Worm (Caenorhabditis elegans): ENCODE results near the gene T11F9.10.

ce11 chrV:11443503-11443902, 43.3 kb upstream of the T11F9.10 start, which contains the start of gene F57B7.2:
- TF ChIP-seq him-1 (tag; optimal IDR thresholded peaks at IDR 0.05), result no peak
- no peak for TF ChIP-seq W03F9.2 (tag; optimal IDR thresholded peaks at IDR 0.05)

Measured in whole organism, L4/young adult.